Fruit fly (Drosophila melanogaster): Measurements from ENCODE around the gene SWIP.

The SWIP gene

DNA sequence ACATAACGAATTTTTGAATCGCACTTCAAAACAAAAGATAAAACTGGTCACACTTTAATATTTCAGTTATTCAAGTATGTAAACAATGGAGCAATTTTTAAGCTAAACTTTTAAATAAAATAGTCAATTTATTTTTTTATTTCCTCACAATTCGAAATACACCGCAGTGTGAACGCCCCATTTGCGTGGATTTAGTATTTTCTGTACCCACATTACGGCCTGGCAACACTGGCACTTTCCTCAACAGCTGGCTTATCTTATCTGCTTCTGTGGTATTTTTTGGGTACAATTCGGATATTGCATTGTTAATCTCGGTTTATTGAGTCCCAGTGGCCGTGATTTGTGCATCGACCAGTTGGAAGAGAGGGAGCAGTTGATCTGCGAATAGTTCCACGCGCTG, 36.6 kb downstream of the SWIP start, which contains the start of gene sl (continued):
- TF ChIP-seq CG17328 (GFP tag; IDR thresholded peaks at IDR 0.05) = 0 out of 2 replicates have a peak, but pooled peaks have one; percentile 19
- peak; percentile 57 for TF ChIP-seq YL-1 (GFP tag; optimal IDR thresholded peaks at IDR 0.05)
- peak; percentile 22 for TF ChIP-seq Sry-δ (GFP tag; optimal IDR thresholded peaks at IDR 0.05)
- TF ChIP-seq CG10565 (GFP tag; optimal IDR thresholded peaks at IDR 0.05) = no peak
- no peak for TF ChIP-seq pb (GFP tag; optimal IDR thresholded peaks at IDR 0.05)
- TF ChIP-seq MESR4 (GFP tag; optimal IDR thresholded peaks at IDR 0.05) = peak; percentile 68
- peak; percentile 46 for TF ChIP-seq CG14710 (tag; optimal IDR thresholded peaks at IDR 0.05)
- TF ChIP-seq Jarid2 (GFP tag; optimal IDR thresholded peaks at IDR 0.05) = no peak
- TF ChIP-seq CG1024 (GFP tag; IDR thresholded peaks at IDR 0.05) = peak; percentile 74
- TF ChIP-seq zfh1 (GFP tag; IDR thresholded peaks at IDR 0.05) = no peak
- no peak for TF ChIP-seq Poxn (GFP tag; IDR thresholded peaks at IDR 0.05)
- no peak for TF ChIP-seq CG7556 (GFP tag; optimal IDR thresholded peaks at IDR 0.05)
- TF ChIP-seq usp (GFP tag; optimal IDR thresholded peaks at IDR 0.05) = no peak
- TF ChIP-seq Eip74EF (GFP tag; optimal IDR thresholded peaks at IDR 0.05) = peak in 1 of 2 experiments; percentile 59
- TF ChIP-seq Dad (GFP tag; optimal IDR thresholded peaks at IDR 0.05) = peak; percentile 18
- TF ChIP-seq hb (GFP tag; IDR thresholded peaks at IDR 0.05; ENCODE audit: partially characterized antibody) = no peak
- no peak for TF ChIP-seq CG16815 (GFP tag; optimal IDR thresholded peaks at IDR 0.05)
- peak; percentile 83 for TF ChIP-seq row (GFP tag; IDR thresholded peaks at IDR 0.05)
- TF ChIP-seq Spps (tag; optimal IDR thresholded peaks at IDR 0.05) = no peak
- no peak for TF ChIP-seq CG11560 (tag; IDR thresholded peaks at IDR 0.05)
- no peak for TF ChIP-seq CG9876 (GFP tag; optimal IDR thresholded peaks at IDR 0.05)
- no peak for TF ChIP-seq ken (GFP tag; IDR thresholded peaks at IDR 0.05)
- TF ChIP-seq CG14441 (GFP tag; IDR thresholded peaks at IDR 0.05) = no peak
- TF ChIP-seq CG12071 (GFP tag; optimal IDR thresholded peaks at IDR 0.05) = no peak
- peak; percentile 71 for TF ChIP-seq CG9797 (GFP tag; optimal IDR thresholded peaks at IDR 0.05)
- peak; percentile 19; the same call in 1 of the 2 replicates for TF ChIP-seq unc-4 (GFP tag; IDR thresholded peaks at IDR 0.05; ENCODE audit: partially characterized antibody)
- no peak for TF ChIP-seq Sox102F (GFP tag; optimal IDR thresholded peaks at IDR 0.05)
- TF ChIP-seq C15 (GFP tag; IDR thresholded peaks at IDR 0.05) = no peak
- no peak for TF ChIP-seq insv (GFP tag; optimal IDR thresholded peaks at IDR 0.05)
- peak; percentile 95 for TF ChIP-seq stwl (tag; optimal IDR thresholded peaks at IDR 0.05)
- no peak for TF ChIP-seq HLH54F (GFP tag; optimal IDR thresholded peaks at IDR 0.05)
- TF ChIP-seq Ptx1 (GFP tag; IDR thresholded peaks at IDR 0.05) = peak; percentile 29; the same call in 1 of the 2 replicates
- TF ChIP-seq Ets97D (GFP tag; optimal IDR thresholded peaks at IDR 0.05) = peak; percentile 54
- TF ChIP-seq Bdp1 (GFP tag; optimal IDR thresholded peaks at IDR 0.05) = no peak
- no peak for TF ChIP-seq CG4707 (GFP tag; optimal IDR thresholded peaks at IDR 0.05)
- TF ChIP-seq Med (GFP tag) = peak; percentile 90
- TF ChIP-seq CG33213 (GFP tag; optimal IDR thresholded peaks at IDR 0.05) = no peak
- TF ChIP-seq CG12942 (GFP tag; optimal IDR thresholded peaks at IDR 0.05) = no peak
- no peak for TF ChIP-seq D (optimal IDR thresholded peaks at IDR 0.05)
- no peak for TF ChIP-seq D (GFP tag; optimal IDR thresholded peaks at IDR 0.05)
- TF ChIP-seq GATAe (GFP tag; conservative IDR thresholded peaks at IDR 0.05) = peak; percentile 78
- TF ChIP-seq caup (GFP tag; optimal IDR thresholded peaks at IDR 0.05; ENCODE audit: severe bottlenecking) = no peak
- TF ChIP-seq NC2α (GFP tag; optimal IDR thresholded peaks at IDR 0.05) = no peak
- no peak for TF ChIP-seq CG30431 (GFP tag; optimal IDR thresholded peaks at IDR 0.05)
- TF ChIP-seq CG10321 (GFP tag; IDR thresholded peaks at IDR 0.05) = no peak
- TF ChIP-seq Blimp-1 (GFP tag; optimal IDR thresholded peaks at IDR 0.05) = no peak
- peak; percentile 41 for TF ChIP-seq gro (GFP tag; optimal IDR thresholded peaks at IDR 0.05)
- peak; percentile 28 for TF ChIP-seq CG2120 (GFP tag; optimal IDR thresholded peaks at IDR 0.05)
- no peak for TF ChIP-seq Aef1 (GFP tag; IDR thresholded peaks at IDR 0.05)
- no peak for TF ChIP-seq CG17568 (GFP tag; optimal IDR thresholded peaks at IDR 0.05)
- TF ChIP-seq D19B (GFP tag; optimal IDR thresholded peaks at IDR 0.05) = no peak
- no peak for TF ChIP-seq CG1602 (GFP tag; optimal IDR thresholded peaks at IDR 0.05)
